Worm (Caenorhabditis elegans): ENCODE measurements around the gene C04E12.2.

ce11 chrV:3394065-3394464, 26.2 kb downstream of the C04E12.2 start:
- TF ChIP-seq ceh-30 (tag; optimal IDR thresholded peaks at IDR 0.05) (no peak), hlh-30 (tag; optimal IDR thresholded peaks at IDR 0.05; ENCODE audit: insufficient read depth) (no peak), unc-55 (GFP tag; optimal IDR thresholded peaks at IDR 0.05) (no peak), pat-9 (tag; optimal IDR thresholded peaks at IDR 0.05) (no peak), C08G9.2 (tag; optimal IDR thresholded peaks at IDR 0.05) (no peak), rnt-1 (tag; optimal IDR thresholded peaks at IDR 0.05) (no peak), syd-9 (tag; optimal IDR thresholded peaks at IDR 0.05) (no peak), pqm-1 (tag; optimal IDR thresholded peaks at IDR 0.05) (no peak), K02D7.2 (tag; optimal IDR thresholded peaks at IDR 0.05) (no peak), dmd-4 (tag; optimal IDR thresholded peaks at IDR 0.05; ENCODE audit: borderline replicate concordance) (no peak), hlh-13 (GFP tag; optimal IDR thresholded peaks at IDR 0.05) (no peak), dve-1 (tag; optimal IDR thresholded peaks at IDR 0.05) (no peak)
